Worm (Caenorhabditis elegans): ENCODE results near the gene mmad-1.

Gene mmad-1

ce11 chrIII:13563583-13563982, 14.8 kb upstream of the mmad-1 start:
- TF ChIP-seq hmbx-1 (tag; optimal IDR thresholded peaks at IDR 0.05) (no peak), hnd-1 (tag; optimal IDR thresholded peaks at IDR 0.05) (no peak), tbx-11 (GFP tag; IDR thresholded peaks at IDR 0.05) (no peak), ceh-36 (tag; optimal IDR thresholded peaks at IDR 0.05) (no peak), pes-1 (GFP tag; IDR thresholded peaks at IDR 0.05) (no peak), tbx-37 (GFP tag; conservative IDR thresholded peaks at IDR 0.05) (no peak), sea-1 (GFP tag; conservative IDR thresholded peaks at IDR 0.05) (no peak), B0310.2 (tag; optimal IDR thresholded peaks at IDR 0.05) (no peak), hmg-4 (GFP tag; optimal IDR thresholded peaks at IDR 0.05) (no peak), F13C5.2 (tag; optimal IDR thresholded peaks at IDR 0.05) (no peak), aly-1 (tag; optimal IDR thresholded peaks at IDR 0.05) (no peak), tra-4 (tag; optimal IDR thresholded peaks at IDR 0.05) (no peak), ets-7 (tag; optimal IDR thresholded peaks at IDR 0.05) (no peak), ceh-13 (GFP tag; optimal IDR thresholded peaks at IDR 0.05) (no peak), ama-1 (optimal IDR thresholded peaks at IDR 0.05) (no peak), flt-1 (GFP tag; IDR thresholded peaks at IDR 0.05) (no peak), scrt-1 (GFP tag; IDR thresholded peaks at IDR 0.05) (no peak)

- TF ChIP-seq ama-1 (optimal IDR thresholded peaks at IDR 0.05) (no peak), hmbx-1 (tag; optimal IDR thresholded peaks at IDR 0.05) (no peak), ceh-36 (tag; optimal IDR thresholded peaks at IDR 0.05) (no peak), ets-7 (tag; optimal IDR thresholded peaks at IDR 0.05) (no peak), hnd-1 (tag; optimal IDR thresholded peaks at IDR 0.05) (no peak), tra-4 (tag; optimal IDR thresholded peaks at IDR 0.05) (no peak), B0310.2 (tag; optimal IDR thresholded peaks at IDR 0.05) (no peak), sea-1 (GFP tag; conservative IDR thresholded peaks at IDR 0.05) (no peak), tbx-11 (GFP tag; IDR thresholded peaks at IDR 0.05) (no peak), F13C5.2 (tag; optimal IDR thresholded peaks at IDR 0.05) (no peak), scrt-1 (GFP tag; IDR thresholded peaks at IDR 0.05) (no peak), flt-1 (GFP tag; IDR thresholded peaks at IDR 0.05) (no peak), ceh-13 (GFP tag; optimal IDR thresholded peaks at IDR 0.05) (no peak), aly-1 (tag; optimal IDR thresholded peaks at IDR 0.05) (no peak), pes-1 (GFP tag; IDR thresholded peaks at IDR 0.05) (no peak), tbx-37 (GFP tag; conservative IDR thresholded peaks at IDR 0.05) (no peak), hmg-4 (GFP tag; optimal IDR thresholded peaks at IDR 0.05) (no peak)
These were observed 14.3 kb upstream of the mmad-1 start, which contains the start of gene T05D4.2 for ce11 chrIII:13563000-13563522. Gene T05D4.2 (minus strand): TSS chrIII:13563082.

DNA sequence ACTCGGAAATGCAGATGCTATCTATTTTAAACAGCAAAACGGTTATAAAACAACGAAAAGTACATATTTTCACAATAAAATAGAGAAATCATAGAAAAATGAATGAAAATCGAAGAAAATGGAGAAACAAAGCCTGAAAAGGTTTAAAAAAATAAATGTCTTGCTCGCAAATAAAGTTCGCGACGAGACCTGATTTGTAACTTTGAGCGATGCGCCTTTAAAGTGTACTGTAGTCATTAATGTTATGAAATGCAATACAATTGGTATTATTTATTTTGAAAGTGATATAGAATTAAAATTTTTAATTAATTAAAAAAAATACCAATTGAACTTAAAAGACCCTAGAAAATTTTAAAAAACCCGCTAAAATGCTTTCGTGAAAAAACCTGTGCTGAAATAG, 12.4 kb upstream of the mmad-1 start:
- TF ChIP-seq hmg-4 (GFP tag; optimal IDR thresholded peaks at IDR 0.05) = no peak
- TF ChIP-seq aly-1 (tag; optimal IDR thresholded peaks at IDR 0.05) = no peak
- no peak for TF ChIP-seq B0310.2 (tag; optimal IDR thresholded peaks at IDR 0.05)
- no peak for TF ChIP-seq sea-1 (GFP tag; conservative IDR thresholded peaks at IDR 0.05)
- no peak for TF ChIP-seq flt-1 (GFP tag; IDR thresholded peaks at IDR 0.05)
- no peak for TF ChIP-seq ceh-36 (tag; optimal IDR thresholded peaks at IDR 0.05)
- no peak for TF ChIP-seq ama-1 (optimal IDR thresholded peaks at IDR 0.05)
- TF ChIP-seq hmbx-1 (tag; optimal IDR thresholded peaks at IDR 0.05) = no peak

- TF ChIP-seq scrt-1 (GFP tag; IDR thresholded peaks at IDR 0.05) (no peak), flt-1 (GFP tag; IDR thresholded peaks at IDR 0.05) (no peak), sea-1 (GFP tag; conservative IDR thresholded peaks at IDR 0.05) (no peak), pes-1 (GFP tag; IDR thresholded peaks at IDR 0.05) (no peak), hmbx-1 (tag; optimal IDR thresholded peaks at IDR 0.05) (no peak)
These were observed 11.9 kb upstream of the mmad-1 start for ce11 chrIII:13560715-13561114.

ce11 chrIII:13556039-13556438, 7.2 kb upstream of the mmad-1 start:
- TF ChIP-seq scrt-1 (GFP tag; IDR thresholded peaks at IDR 0.05) (no peak), B0310.2 (tag; optimal IDR thresholded peaks at IDR 0.05) (no peak), ceh-36 (tag; optimal IDR thresholded peaks at IDR 0.05) (no peak), aly-1 (tag; optimal IDR thresholded peaks at IDR 0.05) (no peak), hmg-4 (GFP tag; optimal IDR thresholded peaks at IDR 0.05) (no peak), tbx-11 (GFP tag; IDR thresholded peaks at IDR 0.05) (no peak), sea-1 (GFP tag; conservative IDR thresholded peaks at IDR 0.05) (no peak)

DNA sequence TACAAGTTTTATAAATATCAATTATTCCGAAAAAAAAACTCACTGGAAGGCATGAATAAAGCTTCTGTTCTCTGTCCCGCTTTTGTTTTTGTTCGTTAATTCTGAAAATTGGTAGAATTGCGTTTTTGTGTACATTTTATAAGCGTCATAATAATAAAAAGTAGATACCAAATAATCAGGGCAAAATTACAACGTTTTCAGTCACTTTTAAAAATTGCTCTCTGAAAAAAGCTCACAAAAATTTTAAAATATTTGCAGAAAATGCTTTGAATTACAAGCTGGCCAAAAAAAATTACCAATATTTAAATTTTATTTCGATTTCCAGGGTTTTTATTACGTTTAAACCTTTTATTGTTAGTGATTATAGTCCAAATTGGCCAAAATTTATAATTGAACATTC, 6.4 kb upstream of the mmad-1 start, which contains the start of gene scav-2:
Gene scav-2, minus strand, starts transcription at position 101 of the 400 bp plus-strand sequence.
- no peak for TF ChIP-seq B0310.2 (tag; optimal IDR thresholded peaks at IDR 0.05)
- no peak for TF ChIP-seq F13C5.2 (tag; optimal IDR thresholded peaks at IDR 0.05)
- no peak for TF ChIP-seq scrt-1 (GFP tag; IDR thresholded peaks at IDR 0.05)
- TF ChIP-seq hnd-1 (tag; optimal IDR thresholded peaks at IDR 0.05) = no peak
- no peak for TF ChIP-seq ets-7 (tag; optimal IDR thresholded peaks at IDR 0.05)
- TF ChIP-seq flt-1 (GFP tag; IDR thresholded peaks at IDR 0.05) = no peak
- no peak for TF ChIP-seq sea-1 (GFP tag; conservative IDR thresholded peaks at IDR 0.05)
- no peak for TF ChIP-seq hmbx-1 (tag; optimal IDR thresholded peaks at IDR 0.05)
- no peak for TF ChIP-seq tra-4 (tag; optimal IDR thresholded peaks at IDR 0.05)
- TF ChIP-seq ama-1 (optimal IDR thresholded peaks at IDR 0.05) = no peak
- no peak for TF ChIP-seq hmg-4 (GFP tag; optimal IDR thresholded peaks at IDR 0.05)

- TF ChIP-seq ceh-13 (GFP tag; optimal IDR thresholded peaks at IDR 0.05) = no peak
- no peak for TF ChIP-seq ets-7 (tag; optimal IDR thresholded peaks at IDR 0.05)
- TF ChIP-seq pes-1 (GFP tag; IDR thresholded peaks at IDR 0.05) = no peak
- no peak for TF ChIP-seq hnd-1 (tag; optimal IDR thresholded peaks at IDR 0.05)
- no peak for TF ChIP-seq tbx-11 (GFP tag; IDR thresholded peaks at IDR 0.05)
- TF ChIP-seq tra-4 (tag; optimal IDR thresholded peaks at IDR 0.05) = no peak
These were observed 1.2 kb upstream of the mmad-1 start for ce11 chrIII:13549960-13550359.

DNA sequence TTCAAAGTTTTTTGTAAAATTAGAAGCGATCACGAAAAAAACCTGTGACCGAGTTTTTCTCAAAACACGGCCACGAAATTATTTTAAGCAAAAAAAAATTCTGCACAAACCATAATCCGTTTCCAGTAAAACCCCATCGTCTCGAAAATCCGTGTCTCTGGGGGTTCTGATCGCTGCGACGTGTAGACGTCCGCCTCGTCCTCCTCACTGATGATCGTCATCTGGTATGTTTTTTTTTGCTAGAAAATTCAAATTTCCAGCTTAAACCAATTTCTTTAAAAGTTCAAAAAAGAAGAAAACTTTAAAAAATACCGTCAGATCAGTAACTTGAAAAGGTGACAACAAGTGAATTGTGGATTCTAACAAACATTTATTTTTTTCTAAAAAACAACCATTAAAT, 2.3 kb downstream of the mmad-1 start, which contains the start of gene Y76A2B.4:
Gene Y76A2B.4, minus strand, starts transcription at position 241 of the 400 bp plus-strand sequence.
- no peak for TF ChIP-seq hnd-1 (tag; optimal IDR thresholded peaks at IDR 0.05)
- no peak for TF ChIP-seq ets-7 (tag; optimal IDR thresholded peaks at IDR 0.05)
- TF ChIP-seq aly-1 (tag; optimal IDR thresholded peaks at IDR 0.05) = no peak
- TF ChIP-seq hmbx-1 (tag; optimal IDR thresholded peaks at IDR 0.05) = no peak
- no peak for TF ChIP-seq F13C5.2 (tag; optimal IDR thresholded peaks at IDR 0.05)
- no peak for TF ChIP-seq tbx-11 (GFP tag; IDR thresholded peaks at IDR 0.05)
- TF ChIP-seq pes-1 (GFP tag; IDR thresholded peaks at IDR 0.05) = no peak
- no peak for TF ChIP-seq ama-1 (optimal IDR thresholded peaks at IDR 0.05)
- TF ChIP-seq scrt-1 (GFP tag; IDR thresholded peaks at IDR 0.05) = no peak
- no peak for TF ChIP-seq hmg-4 (GFP tag; optimal IDR thresholded peaks at IDR 0.05)
- TF ChIP-seq ceh-36 (tag; optimal IDR thresholded peaks at IDR 0.05) = no peak
- no peak for TF ChIP-seq ceh-13 (GFP tag; optimal IDR thresholded peaks at IDR 0.05)

All from whole organism, early embryonic.